Worm (Caenorhabditis elegans) whole organism, L4/young adult: ENCODE results near the gene Y75B8A.28.

Source experiments
- W03F9.2 ChIP-seq: fragments of 150-350 bp; optimal IDR thresholded peaks from 2 replicates; lab custom pipeline; 2014; ENCODE audit warnings: missing biosample characterization, missing genetic modification characterization
- dao-5 ChIP-seq: sonication (generic microtip); optimal IDR thresholded peaks from 2 replicates; lab custom pipeline; 2016; ENCODE audit warnings: missing genotype, missing genetic modification characterization, moderate library complexity, missing compliant biosample characterization
- him-1 ChIP-seq: sonication (generic microtip); optimal IDR thresholded peaks from 2 replicates; lab custom pipeline; 2016; ENCODE audit warnings: missing genotype, missing genetic modification reagents, missing genetic modification characterization, missing compliant biosample characterization

DNA sequence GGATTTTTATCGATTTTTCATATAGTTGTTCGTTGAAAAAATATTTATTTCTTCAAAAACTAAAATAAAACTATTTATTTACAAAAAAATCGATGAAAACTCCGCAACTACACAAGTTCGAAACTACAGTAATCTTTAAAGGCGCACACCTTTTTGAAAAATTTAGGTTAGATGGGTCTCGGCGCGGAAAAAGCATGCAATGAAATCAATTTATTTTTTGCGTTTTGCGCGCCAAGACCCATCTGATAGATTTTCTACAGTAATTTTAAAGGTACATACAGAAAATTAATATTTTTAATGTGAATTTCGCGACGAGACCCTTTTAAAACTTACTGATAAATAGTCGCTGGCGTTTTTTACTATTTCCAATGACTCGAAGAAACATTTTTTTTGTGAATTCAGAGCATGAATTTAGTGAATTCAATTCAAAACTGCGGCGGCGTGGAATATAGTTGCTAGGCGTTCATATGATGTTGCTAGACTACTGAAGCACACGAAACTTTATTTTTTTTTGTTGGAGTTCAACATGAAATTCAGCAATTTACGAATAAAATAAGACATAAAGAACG, 48.2 kb downstream of the Y75B8A.28 start, which contains the start of gene Y75B8A.33:
- TF ChIP-seq W03F9.2 (tag; lab: Kevin White, UChicago) = no peak
- TF ChIP-seq him-1 (tag; lab: Kevin White, UChicago) = no peak
- no peak for TF ChIP-seq dao-5 (tag; lab: Kevin White, UChicago)
